Worm (Caenorhabditis elegans) whole organism, L1 larva: ENCODE measurements around the gene F48G7.12.

Source experiments
- C04F5.9 ChIP-seq: sonication (generic microtip); optimal IDR thresholded peaks from 2 replicates; lab custom pipeline; 2016; ENCODE audit warnings: missing genetic modification characterization, missing compliant biosample characterization
- C34B4.2 ChIP-seq: sonication (generic microtip); optimal IDR thresholded peaks from 2 replicates; lab custom pipeline; 2017; ENCODE audit warnings: mild to moderate bottlenecking, missing genetic modification characterization, missing compliant biosample characterization
- F16B12.6 ChIP-seq: fragments of 150-350 bp; optimal IDR thresholded peaks from 2 replicates; lab custom pipeline; 2014; ENCODE audit warnings: missing biosample characterization, missing genetic modification characterization
- Y116A8C.19 ChIP-seq: sonication (generic microtip); optimal IDR thresholded peaks from 2 replicates; lab custom pipeline; 2016; ENCODE audit warnings: missing compliant biosample characterization, missing genetic modification characterization, borderline replicate concordance
- aha-1 ChIP-seq: fragments of 150-350 bp; optimal IDR thresholded peaks from 2 replicates; lab custom pipeline; 2014; ENCODE audit warnings: missing biosample characterization, missing genetic modification characterization
- blmp-1 ChIP-seq: fragments of 150-350 bp; optimal IDR thresholded peaks from 2 replicates; lab custom pipeline; 2014; ENCODE audit warnings: missing biosample characterization, missing genetic modification characterization
- ceh-63 ChIP-seq: fragments of 200-800 bp; sonication (Bioruptor generic); optimal IDR thresholded peaks from 2 replicates; lab custom pipeline; 2018; ENCODE audit warnings: mild to moderate bottlenecking, missing genetic modification characterization, missing compliant biosample characterization
- ceh-8 ChIP-seq: fragments of 200-800 bp; sonication (Bioruptor generic); optimal IDR thresholded peaks from 2 replicates; lab custom pipeline; 2018; ENCODE audit warnings: mild to moderate bottlenecking, missing genetic modification characterization, moderate library complexity, missing compliant biosample characterization
- ceh-82 ChIP-seq, 3 experiments: fragments of 150-350 bp in 1 of 3; sonication (generic microtip) in 2 of 3; optimal IDR thresholded peaks; 2 replicates each; lab custom pipeline; 2014 to 2017; ENCODE audit warnings: missing biosample characterization in 3 of 3, missing genetic modification characterization in 3 of 3
- ceh-90 ChIP-seq: sonication (generic microtip); optimal IDR thresholded peaks from 2 replicates; lab custom pipeline; 2016; ENCODE audit warnings: missing genetic modification characterization, missing compliant biosample characterization
- ces-1 ChIP-seq: fragments of 150-350 bp; optimal IDR thresholded peaks from 2 replicates; lab custom pipeline; 2014; ENCODE audit warnings: missing biosample characterization, missing genetic modification reagents, missing genetic modification characterization
- dpl-1 ChIP-seq, 3 experiments: fragments of 150-350 bp in 2 of 3; sonication (generic microtip) in 1 of 3; optimal IDR thresholded peaks; 2 replicates each; lab custom pipeline; 2014 to 2017; ENCODE audit warnings: missing biosample characterization in 3 of 3, missing genetic modification characterization in 3 of 3, missing genetic modification reagents in 3 of 3
- dsc-1 ChIP-seq: sonication (generic microtip); optimal IDR thresholded peaks from 2 replicates; lab custom pipeline; 2016; ENCODE audit warnings: mild to moderate bottlenecking, missing genetic modification characterization, missing compliant biosample characterization
- efl-1 ChIP-seq, 4 experiments: fragments of 150-350 bp; optimal IDR thresholded peaks in 3 of 4; peaks in 1 of 4; 1 replicate in 1 of 4; 2 replicates in 3 of 4; lab custom pipeline; 2014; ENCODE audit warnings: missing biosample characterization in 2 of 4, missing genetic modification characterization in 2 of 4, missing genetic modification reagents in 2 of 4
- egl-13 ChIP-seq: sonication (generic microtip); optimal IDR thresholded peaks from 2 replicates; lab custom pipeline; 2016; ENCODE audit warnings: missing genotype, missing genetic modification reagents, missing genetic modification characterization, missing compliant biosample characterization
- egl-27 ChIP-seq, 2 experiments: fragments of 150-350 bp in 1 of 2; sonication (generic microtip); optimal IDR thresholded peaks; 3 replicates each; lab custom pipeline; 2017 to 2018; ENCODE audit warnings: missing biosample characterization in 2 of 2, missing genetic modification characterization in 2 of 2, missing genetic modification reagents in 2 of 2
- elt-2 ChIP-seq: sonication (generic microtip); optimal IDR thresholded peaks from 2 replicates; lab custom pipeline; 2016; ENCODE audit warnings: missing genetic modification characterization, mild to moderate bottlenecking, inconsistent platforms, missing compliant biosample characterization, missing genetic modification reagents
- elt-3 ChIP-seq, 6 experiments: fragments of 150-350 bp in 1 of 6; sonication (generic microtip); optimal IDR thresholded peaks; 2 replicates each; lab custom pipeline; 2017 to 2018; ENCODE audit warnings: missing biosample characterization in 6 of 6, missing genetic modification characterization in 6 of 6, inconsistent platforms in 1 of 6
- ets-5 ChIP-seq: fragments of 200-800 bp; sonication (Bioruptor generic); IDR thresholded peaks from 2 replicates; pipeline ENCODE4 v1.3.6; 2022; ENCODE audit warnings: missing genetic modification characterization, missing compliant biosample characterization
- fkh-10 ChIP-seq: sonication (generic microtip); optimal IDR thresholded peaks from 2 replicates; lab custom pipeline; 2017; ENCODE audit warnings: missing biosample characterization, missing genetic modification reagents, missing genetic modification characterization
- fkh-4 ChIP-seq: sonication (generic microtip); optimal IDR thresholded peaks from 2 replicates; lab custom pipeline; 2016; ENCODE audit warnings: missing compliant biosample characterization, missing genetic modification characterization, borderline replicate concordance
- fos-1 ChIP-seq: fragments of 150-350 bp; optimal IDR thresholded peaks from 2 replicates; lab custom pipeline; 2014; ENCODE audit warnings: missing biosample characterization, missing genetic modification characterization
- grh-1 ChIP-seq: fragments of 200-800 bp; sonication (Bioruptor generic); IDR thresholded peaks from 2 replicates; pipeline ENCODE4 v1.3.6; 2022; ENCODE audit warnings: missing genetic modification reagents, missing genetic modification characterization, missing compliant biosample characterization
- hlh-4 ChIP-seq: sonication (generic microtip); optimal IDR thresholded peaks from 2 replicates; lab custom pipeline; 2016; ENCODE audit warnings: mild to moderate bottlenecking, missing genetic modification characterization, missing compliant biosample characterization
- irx-1 ChIP-seq: sonication (generic microtip); optimal IDR thresholded peaks from 2 replicates; lab custom pipeline; 2016; ENCODE audit warnings: missing genetic modification characterization, missing compliant biosample characterization
- isw-1 ChIP-seq: fragments of 200-800 bp; sonication (Bioruptor generic); IDR thresholded peaks from 2 replicates; pipeline ENCODE4 v1.3.6; 2022; ENCODE audit warnings: missing genetic modification characterization, missing compliant biosample characterization
- jun-1 ChIP-seq: fragments of 150-350 bp; optimal IDR thresholded peaks from 2 replicates; lab custom pipeline; 2014; ENCODE audit warnings: missing biosample characterization, missing genetic modification reagents, missing genetic modification characterization
- lin-13 ChIP-seq: fragments of 150-350 bp; optimal IDR thresholded peaks from 2 replicates; lab custom pipeline; 2014; ENCODE audit warnings: missing biosample characterization, missing genetic modification reagents, missing genetic modification characterization
- lin-14 ChIP-seq: fragments of 200-800 bp; sonication (Bioruptor generic); optimal IDR thresholded peaks from 2 replicates; lab custom pipeline; 2018; ENCODE audit warnings: mild to moderate bottlenecking, missing genetic modification characterization, moderate library complexity, missing compliant biosample characterization
- lin-15B ChIP-seq: fragments of 150-350 bp; sonication (generic microtip); optimal IDR thresholded peaks from 3 replicates; lab custom pipeline; 2014; ENCODE audit warnings: missing biosample characterization, missing genetic modification characterization
- lin-39 ChIP-seq: fragments of 150-350 bp; optimal IDR thresholded peaks from 2 replicates; lab custom pipeline; 2014; ENCODE audit warnings: missing biosample characterization, missing genetic modification reagents, missing genetic modification characterization
- lir-3 ChIP-seq: sonication (generic microtip); optimal IDR thresholded peaks from 2 replicates; lab custom pipeline; 2016; ENCODE audit warnings: mild to moderate bottlenecking, missing genetic modification characterization, moderate library complexity, missing compliant biosample characterization; ENCODE audit not compliant: poor library complexity
- mef-2 ChIP-seq: fragments of 150-350 bp; optimal IDR thresholded peaks from 2 replicates; lab custom pipeline; 2014; ENCODE audit warnings: missing biosample characterization, missing genetic modification characterization
- mep-1 ChIP-seq: fragments of 150-350 bp; optimal IDR thresholded peaks from 2 replicates; lab custom pipeline; 2014; ENCODE audit warnings: missing biosample characterization, missing genetic modification characterization
- nhr-19 ChIP-seq: fragments of 200-800 bp; sonication (Bioruptor generic); conservative IDR thresholded peaks from 2 replicates; pipeline ENCODE4 v1.3.6; 2022; ENCODE audit warnings: missing genetic modification characterization, missing compliant biosample characterization
- nhr-237 ChIP-seq: fragments of 150-350 bp; optimal IDR thresholded peaks from 2 replicates; lab custom pipeline; 2014; ENCODE audit warnings: missing biosample characterization, missing genetic modification characterization
- nhr-28 ChIP-seq: fragments of 150-350 bp; optimal IDR thresholded peaks from 2 replicates; lab custom pipeline; 2014; ENCODE audit warnings: missing biosample characterization, missing genetic modification characterization
- nhr-47 ChIP-seq: sonication (generic microtip); optimal IDR thresholded peaks from 2 replicates; lab custom pipeline; 2016; ENCODE audit warnings: mild to moderate bottlenecking, missing genetic modification characterization, moderate library complexity, missing compliant biosample characterization
- nhr-71 ChIP-seq: sonication (generic microtip); optimal IDR thresholded peaks from 2 replicates; lab custom pipeline; 2016; ENCODE audit warnings: mild to moderate bottlenecking, missing genetic modification characterization, moderate library complexity, missing compliant biosample characterization
- nhr-76 ChIP-seq: sonication (generic microtip); optimal IDR thresholded peaks from 2 replicates; lab custom pipeline; 2017; ENCODE audit warnings: missing biosample characterization, missing genetic modification characterization
- nhr-77 ChIP-seq: fragments of 150-350 bp; optimal IDR thresholded peaks from 2 replicates; lab custom pipeline; 2014; ENCODE audit warnings: missing biosample characterization, missing genetic modification characterization
- nhr-84 ChIP-seq: sonication (generic microtip); optimal IDR thresholded peaks from 2 replicates; lab custom pipeline; 2017; ENCODE audit warnings: missing biosample characterization, missing genetic modification characterization
- nhr-90 ChIP-seq: sonication (generic microtip); optimal IDR thresholded peaks from 2 replicates; lab custom pipeline; 2016; ENCODE audit warnings: mild to moderate bottlenecking, missing genetic modification characterization, missing compliant biosample characterization; ENCODE audit not compliant: poor library complexity
- pax-3 ChIP-seq: fragments of 200-800 bp; sonication (Bioruptor generic); optimal IDR thresholded peaks from 2 replicates; lab custom pipeline; 2018; ENCODE audit warnings: mild to moderate bottlenecking, missing genetic modification characterization, moderate library complexity, missing compliant biosample characterization
- pqm-1 ChIP-seq: sonication (generic microtip); optimal IDR thresholded peaks from 3 replicates; lab custom pipeline; 2017; ENCODE audit warnings: missing biosample characterization, missing genetic modification characterization
- sox-4 ChIP-seq: sonication (generic microtip); optimal IDR thresholded peaks from 2 replicates; lab custom pipeline; 2016; ENCODE audit warnings: missing genetic modification characterization, missing compliant biosample characterization
- sup-37 ChIP-seq: fragments of 200-800 bp; sonication (Bioruptor generic); optimal IDR thresholded peaks from 2 replicates; lab custom pipeline; 2018; ENCODE audit warnings: mild to moderate bottlenecking, missing genetic modification characterization, missing compliant biosample characterization
- unc-130 ChIP-seq: fragments of 150-350 bp; optimal IDR thresholded peaks from 2 replicates; lab custom pipeline; 2017; ENCODE audit warnings: missing biosample characterization, missing genetic modification characterization, inconsistent platforms
- unc-30 ChIP-seq: sonication (generic microtip); optimal IDR thresholded peaks from 2 replicates; lab custom pipeline; 2017; ENCODE audit warnings: missing biosample characterization, missing genetic modification characterization
- unc-86 ChIP-seq: sonication (generic microtip); optimal IDR thresholded peaks from 2 replicates; lab custom pipeline; 2016; ENCODE audit warnings: missing genetic modification characterization, missing compliant biosample characterization
- xbp-1 ChIP-seq: sonication (generic microtip); optimal IDR thresholded peaks from 2 replicates; lab custom pipeline; 2016; ENCODE audit warnings: missing genetic modification characterization, missing compliant biosample characterization
- ztf-4 ChIP-seq: fragments of 150-350 bp; optimal IDR thresholded peaks from 2 replicates; lab custom pipeline; 2014; ENCODE audit warnings: missing biosample characterization, missing genetic modification characterization

The F48G7.12 gene

ce11 chrV:619054-619453, 27.0 kb downstream of the F48G7.12 start, which contains the start of gene F48G7.4:
TSS of gene F48G7.4 (plus strand) at chrV:619453.
- peak; percentile 23 for TF ChIP-seq nhr-77
- peak; percentile 60 for TF ChIP-seq dsc-1 (tag; lab: Kevin White, UChicago)
- TF ChIP-seq elt-2 (tag; lab: Kevin White, UChicago), result no peak
- TF ChIP-seq nhr-237 (tag; lab: Kevin White, UChicago), result peak; percentile 68
- no peak for TF ChIP-seq ceh-63 (GFP tag; lab: Kevin White, UChicago)
- no peak for TF ChIP-seq nhr-28 (tag; lab: Kevin White, UChicago)
- peak; percentile 3 for TF ChIP-seq pax-3 (tag; lab: Kevin White, UChicago)
- TF ChIP-seq unc-86 (tag; lab: Kevin White, UChicago), result peak; percentile 90
- no peak for TF ChIP-seq C34B4.2 (tag; lab: Kevin White, UChicago)
- TF ChIP-seq unc-30 (tag; lab: Kevin White, UChicago), result no peak
- TF ChIP-seq ztf-4, result peak; percentile 73
- peak; percentile 91 for TF ChIP-seq nhr-71 (tag; lab: Kevin White, UChicago)
- no peak for TF ChIP-seq ces-1 (GFP tag; lab: Kevin White, UChicago)
- TF ChIP-seq blmp-1 (tag; lab: Kevin White, UChicago), result no peak
- no peak for TF ChIP-seq nhr-84 (tag; lab: Kevin White, UChicago)
- TF ChIP-seq unc-130 (tag; lab: Kevin White, UChicago), result no peak
- TF ChIP-seq efl-1 (optimal IDR thresholded peaks at IDR 0.05; lab: Kevin White, UChicago), result peak; percentile 73 to 75
- peak in 1 of 2 experiments; percentile 47 for TF ChIP-seq efl-1 (GFP tag; optimal IDR thresholded peaks at IDR 0.05 in 1 of 2; lab: Kevin White, UChicago)
- TF ChIP-seq nhr-19 (GFP tag; lab: Robert Waterston, UW), result peak; percentile 60
- peak; percentile 13 for TF ChIP-seq sox-4 (tag; lab: Kevin White, UChicago)
- TF ChIP-seq fos-1 (tag; lab: Kevin White, UChicago), result peak; percentile 60
- no peak for TF ChIP-seq ceh-90 (tag; lab: Kevin White, UChicago)
- no peak for TF ChIP-seq ceh-8 (GFP tag; lab: Kevin White, UChicago)
- peak; percentile 25 for TF ChIP-seq mep-1
- TF ChIP-seq egl-27 (tag; optimal IDR thresholded peaks at IDR 0.05; lab: Kevin White, UChicago), result peak in 1 of 2 experiments; percentile 45
- TF ChIP-seq mef-2 (tag; lab: Kevin White, UChicago), result peak; percentile 24
- TF ChIP-seq lin-15B, result no peak
- TF ChIP-seq grh-1 (GFP tag; lab: Robert Waterston, UW), result peak; percentile 48; the same call in 1 of the 2 replicates
- TF ChIP-seq sup-37 (GFP tag; lab: Kevin White, UChicago), result no peak
- peak; percentile 47 for TF ChIP-seq irx-1 (tag; lab: Kevin White, UChicago)
- TF ChIP-seq ets-5 (GFP tag; lab: Robert Waterston, UW), result no peak
- TF ChIP-seq elt-3 (tag; optimal IDR thresholded peaks at IDR 0.05; lab: Kevin White, UChicago), result peak in 1 of 6 experiments; percentile 23
- TF ChIP-seq pqm-1 (tag; lab: Kevin White, UChicago), result no peak
- TF ChIP-seq aha-1 (tag; lab: Kevin White, UChicago), result no peak
- TF ChIP-seq F16B12.6 (tag; lab: Kevin White, UChicago), result peak; percentile 5
- TF ChIP-seq lin-39 (tag; lab: Kevin White, UChicago), result no peak
- peak; percentile 64 for TF ChIP-seq jun-1
- peak; percentile 22 to 44 (median 32) for TF ChIP-seq dpl-1 (GFP tag; optimal IDR thresholded peaks at IDR 0.05; lab: Kevin White, UChicago)
- peak; percentile 15 for TF ChIP-seq lin-13 (GFP tag; lab: Kevin White, UChicago)
- peak; percentile 69 to 90 (median 76) for TF ChIP-seq ceh-82 (tag; optimal IDR thresholded peaks at IDR 0.05; lab: Kevin White, UChicago)
- TF ChIP-seq nhr-76 (tag; lab: Kevin White, UChicago), result no peak
- TF ChIP-seq lin-14, result peak; percentile 100
- TF ChIP-seq egl-13, result peak; percentile 55
- TF ChIP-seq Y116A8C.19 (tag; lab: Kevin White, UChicago), result no peak
- no peak for TF ChIP-seq fkh-4 (tag; lab: Kevin White, UChicago)
- no peak for TF ChIP-seq hlh-4 (tag; lab: Kevin White, UChicago)
- TF ChIP-seq xbp-1, result peak; percentile 64
- TF ChIP-seq fkh-10 (GFP tag; lab: Kevin White, UChicago), result peak; percentile 38
- peak; percentile 86 for TF ChIP-seq nhr-47
- TF ChIP-seq lir-3 (tag; lab: Kevin White, UChicago), result peak; percentile 62
- peak; percentile 33 for TF ChIP-seq isw-1 (GFP tag; lab: Robert Waterston, UW)
- no peak for TF ChIP-seq C04F5.9 (tag; lab: Kevin White, UChicago)
- no peak for TF ChIP-seq nhr-90 (tag; lab: Kevin White, UChicago)
